Worm (Caenorhabditis elegans): ENCODE results near the gene ztf-28.
"Not testable (repeated sequence)": the region's sequence is repeated elsewhere in the genome, so short reads cannot be mapped to it uniquely, and the experiment has no call there.

Gene ztf-28

ce11 chrV:2076043-2076442 lies 14.4 kb upstream of the ztf-28 start:
- no peak for TF ChIP-seq mep-1 (tag; optimal IDR thresholded peaks at IDR 0.05)
- TF ChIP-seq nhr-12 (tag; optimal IDR thresholded peaks at IDR 0.05) = no peak
- peak; percentile 66 for TF ChIP-seq unc-62 (GFP tag; optimal IDR thresholded peaks at IDR 0.05)
- TF ChIP-seq unc-120 (tag; optimal IDR thresholded peaks at IDR 0.05; ENCODE audit: poor library complexity, severe bottlenecking) = peak; percentile 13

DNA sequence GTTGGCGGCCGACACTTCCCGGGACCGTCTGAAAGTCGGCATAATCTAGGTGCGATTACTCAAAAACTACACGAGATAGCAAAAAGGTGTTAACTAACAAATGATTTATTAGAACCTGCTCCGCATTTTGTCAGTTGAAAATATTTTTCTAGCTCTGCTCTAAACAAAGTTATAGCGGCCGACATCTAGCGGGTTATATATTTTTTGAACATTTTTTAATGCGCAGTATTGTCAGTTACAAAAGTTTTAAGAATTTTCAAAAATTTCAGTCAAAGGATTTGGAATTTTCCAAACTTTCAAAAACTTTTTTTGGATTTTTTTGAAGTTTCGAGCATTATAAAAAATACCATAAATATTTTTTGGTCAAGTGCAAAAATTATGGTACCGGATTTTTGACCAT lies 9.2 kb upstream of the ztf-28 start:
- TF ChIP-seq ceh-43 (GFP tag; optimal IDR thresholded peaks at IDR 0.05) (no peak), lin-32 (GFP tag; optimal IDR thresholded peaks at IDR 0.05) (no peak), snpc-4 (tag; optimal IDR thresholded peaks at IDR 0.05) (no peak)

DNA sequence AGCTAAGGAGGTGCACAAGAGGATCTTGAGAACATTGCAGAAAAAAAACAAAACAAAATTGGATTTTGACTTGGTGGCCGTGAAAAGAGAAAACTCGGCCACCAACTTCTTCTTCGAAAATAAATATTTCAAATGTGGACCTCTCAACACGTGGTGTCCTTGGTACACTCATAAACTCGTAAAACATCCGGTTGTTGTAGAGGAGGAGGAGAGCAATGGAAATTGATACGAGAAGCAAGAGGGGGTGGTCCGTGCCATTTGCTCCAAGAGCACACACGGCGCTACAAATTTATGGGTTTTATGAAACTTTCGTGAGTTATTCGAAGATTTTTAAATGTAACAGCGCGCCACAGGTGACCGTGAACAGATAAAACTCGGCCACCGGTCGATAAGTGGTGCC lies 8.6 kb upstream of the ztf-28 start:
- TF ChIP-seq ham-2 (GFP tag; optimal IDR thresholded peaks at IDR 0.05) = no peak
- no peak for TF ChIP-seq elt-3 (tag; optimal IDR thresholded peaks at IDR 0.05)
- TF ChIP-seq hlh-1 (tag; optimal IDR thresholded peaks at IDR 0.05) = peak; percentile 64
- TF ChIP-seq ces-1 (GFP tag; optimal IDR thresholded peaks at IDR 0.05) = no peak
- TF ChIP-seq drap-1 (GFP tag; optimal IDR thresholded peaks at IDR 0.05) = no peak
- TF ChIP-seq zip-8 (tag; optimal IDR thresholded peaks at IDR 0.05) = no peak
- TF ChIP-seq tbx-8 (GFP tag; optimal IDR thresholded peaks at IDR 0.05) = no peak
- TF ChIP-seq cnd-1 (tag; optimal IDR thresholded peaks at IDR 0.05) = no peak

- TF ChIP-seq snpc-4 (tag; optimal IDR thresholded peaks at IDR 0.05) = no peak
- TF ChIP-seq drap-1 (GFP tag; optimal IDR thresholded peaks at IDR 0.05) = no peak
- no peak for TF ChIP-seq unc-62 (GFP tag; optimal IDR thresholded peaks at IDR 0.05)
- no peak for TF ChIP-seq unc-39 (tag; optimal IDR thresholded peaks at IDR 0.05)
- no peak for TF ChIP-seq lin-13 (tag; optimal IDR thresholded peaks at IDR 0.05)
- no peak for TF ChIP-seq lin-32 (GFP tag; optimal IDR thresholded peaks at IDR 0.05)
- no peak for TF ChIP-seq pha-4 (tag; optimal IDR thresholded peaks at IDR 0.05)
- TF ChIP-seq sem-2 (GFP tag; optimal IDR thresholded peaks at IDR 0.05) = no peak
- no peak for TF ChIP-seq mab-5 (tag; optimal IDR thresholded peaks at IDR 0.05)
- no peak for TF ChIP-seq flh-1 (GFP tag; optimal IDR thresholded peaks at IDR 0.05)
- TF ChIP-seq ces-1 (GFP tag; optimal IDR thresholded peaks at IDR 0.05) = no peak
- TF ChIP-seq ceh-39 (tag; optimal IDR thresholded peaks at IDR 0.05) = no peak
- no peak for TF ChIP-seq ham-2 (GFP tag; optimal IDR thresholded peaks at IDR 0.05)
- no peak for TF ChIP-seq nhr-28 (tag; optimal IDR thresholded peaks at IDR 0.05)
Measured at ce11 chrV:2083869-2084268, 6.6 kb upstream of the ztf-28 start.

DNA sequence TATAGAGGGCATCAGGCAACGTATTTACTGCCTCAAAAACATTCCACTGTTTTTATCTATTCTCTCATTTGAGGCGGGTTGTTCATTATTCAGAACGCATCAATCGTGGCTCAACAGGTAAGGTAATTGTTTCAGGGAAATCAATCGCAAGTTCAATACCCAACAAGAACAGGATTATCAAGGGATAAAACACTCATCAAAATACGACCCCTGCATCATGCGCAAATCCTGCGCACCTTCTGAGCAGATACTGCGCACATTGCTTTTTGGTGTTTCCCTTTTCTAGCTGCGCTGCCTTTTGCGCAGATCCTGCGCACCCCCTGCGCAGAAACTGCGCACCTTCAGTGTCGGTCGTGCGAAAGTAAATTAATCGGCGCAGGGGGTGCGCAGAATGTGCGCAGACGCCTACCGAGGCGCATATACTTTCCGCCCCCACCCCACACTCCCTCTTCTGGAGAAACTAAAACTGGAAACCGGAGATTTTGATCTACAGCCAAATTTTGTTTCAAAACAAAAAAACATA lies 4.7 kb upstream of the ztf-28 start, which contains the start of gene F36F12.3:
F36F12.3 (plus strand) TSS at position 51 of the 523 bp plus-strand sequence.
- TF ChIP-seq ztf-11, nhr-2, snpc-4 (tag; optimal IDR thresholded peaks at IDR 0.05): not testable (repeated sequence)

DNA sequence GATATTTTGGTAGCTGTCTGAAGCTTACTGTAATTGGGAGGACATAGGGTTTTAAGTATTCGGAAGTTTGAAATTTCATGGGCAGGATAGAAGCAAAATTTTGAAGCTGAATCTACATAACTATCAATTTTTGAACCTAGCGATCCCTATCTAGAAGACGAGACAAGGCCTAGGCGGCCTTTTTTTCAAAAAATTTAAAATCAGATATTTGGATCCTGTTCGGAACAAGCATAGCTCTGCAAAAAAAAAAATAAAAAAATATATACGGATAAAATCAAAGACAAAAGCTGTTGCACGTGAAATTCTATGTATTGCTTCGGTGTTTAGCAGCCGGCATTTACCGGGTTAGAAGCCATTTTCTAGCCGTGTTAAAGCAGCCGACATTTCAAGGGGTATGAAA lies 4.7 kb downstream of the ztf-28 start, which contains the start of gene F36F12.2:
F36F12.2 (minus strand) TSS at position 101 of the 400 bp plus-strand sequence.
- TF ChIP-seq blmp-1 (tag; optimal IDR thresholded peaks at IDR 0.05) (no peak), snpc-4 (tag; optimal IDR thresholded peaks at IDR 0.05) (no peak), mls-2 (tag; optimal IDR thresholded peaks at IDR 0.05) (no peak), ces-1 (GFP tag; optimal IDR thresholded peaks at IDR 0.05) (no peak), ztf-11 (tag; optimal IDR thresholded peaks at IDR 0.05) (no peak), ceh-83 (GFP tag; optimal IDR thresholded peaks at IDR 0.05) (no peak), sem-2 (GFP tag; optimal IDR thresholded peaks at IDR 0.05) (no peak), mab-5 (tag; optimal IDR thresholded peaks at IDR 0.05) (no peak), nhr-237 (tag; optimal IDR thresholded peaks at IDR 0.05) (no peak), unc-39 (tag; optimal IDR thresholded peaks at IDR 0.05) (no peak), ceh-43 (GFP tag; optimal IDR thresholded peaks at IDR 0.05) (no peak), lin-13 (tag; optimal IDR thresholded peaks at IDR 0.05) (no peak), unc-62 (GFP tag; optimal IDR thresholded peaks at IDR 0.05) (no peak), mep-1 (tag; optimal IDR thresholded peaks at IDR 0.05) (no peak), drap-1 (GFP tag; optimal IDR thresholded peaks at IDR 0.05) (no peak), ham-2 (GFP tag; optimal IDR thresholded peaks at IDR 0.05) (no peak)

Data from whole organism, mixed stage, embryonic.